Worm (Caenorhabditis elegans): Measurements from ENCODE around the gene E01G4.5.

E01G4.5 gene

DNA sequence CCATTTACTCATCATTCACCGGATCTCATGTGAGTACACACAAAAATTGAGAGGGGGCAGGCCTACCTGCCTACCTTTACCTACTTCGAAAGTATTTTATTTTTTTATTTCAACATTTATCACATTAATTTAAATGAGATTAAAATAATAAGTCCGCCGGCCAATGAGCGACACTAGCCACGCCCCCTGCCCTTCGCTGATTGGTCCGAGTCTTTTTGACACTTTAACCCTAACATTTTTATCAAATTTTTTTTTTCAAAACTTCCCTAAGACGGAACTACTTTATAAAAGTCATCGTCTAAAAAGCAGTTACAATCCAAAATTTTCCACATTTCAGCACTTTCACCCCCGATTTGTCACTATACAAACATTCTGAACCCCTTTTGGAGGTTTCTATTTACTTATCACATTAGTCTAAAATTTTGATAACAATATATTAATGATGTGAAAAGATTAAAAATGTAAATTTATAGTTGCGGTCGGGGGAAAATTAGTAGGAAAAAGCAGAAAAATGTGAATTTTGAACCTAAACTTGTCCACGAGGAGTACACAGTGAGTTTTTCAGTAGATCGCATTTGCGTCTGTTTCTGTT lies 33.9 kb downstream of the E01G4.5 start:
- no peak for TF ChIP-seq unc-62 (GFP tag; optimal IDR thresholded peaks at IDR 0.05)

DNA sequence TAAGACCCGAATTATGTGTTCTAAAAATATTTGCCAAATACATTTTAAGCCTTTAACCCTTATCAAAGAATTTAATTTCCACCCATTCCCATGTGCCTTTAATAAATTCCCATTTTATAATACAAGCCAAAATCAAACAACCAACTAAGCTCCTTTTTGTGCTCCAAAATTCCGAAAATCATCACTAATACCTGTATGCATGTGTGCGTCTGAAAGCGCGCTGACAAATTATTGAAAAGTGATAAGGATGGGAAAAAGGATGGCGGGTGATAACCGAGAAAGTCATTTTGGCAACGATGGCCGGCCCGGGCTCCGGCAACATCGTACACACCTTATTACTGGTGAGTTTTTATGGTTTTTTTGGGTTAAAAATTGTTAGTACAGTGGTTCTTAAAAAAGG lies 35.3 kb downstream of the E01G4.5 start, which contains the start of gene nep-17:
Gene nep-17, plus strand, starts transcription at position 285 of the 400 bp plus-strand sequence.
- no peak for TF ChIP-seq unc-62 (GFP tag; optimal IDR thresholded peaks at IDR 0.05)

DNA sequence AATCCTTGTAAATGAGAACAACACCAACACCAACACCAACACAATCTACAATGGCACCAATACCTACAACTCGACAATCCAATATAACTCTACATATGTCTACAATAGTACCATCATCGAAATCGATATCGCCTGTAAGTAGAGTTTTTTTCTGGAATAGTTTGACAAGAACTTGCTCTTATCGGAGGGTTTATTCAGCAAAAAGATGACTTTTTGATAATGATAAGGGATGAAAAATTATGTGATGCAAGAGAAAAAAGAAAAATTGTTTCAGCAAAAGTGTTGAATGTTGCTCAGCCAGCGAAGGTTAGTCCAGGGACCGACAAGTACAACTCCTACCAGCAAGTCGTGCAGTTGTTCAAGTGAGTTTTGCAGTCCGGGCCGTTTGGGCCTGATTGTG lies 36.4 kb downstream of the E01G4.5 start:
- no peak for TF ChIP-seq unc-62 (GFP tag; optimal IDR thresholded peaks at IDR 0.05)

DNA sequence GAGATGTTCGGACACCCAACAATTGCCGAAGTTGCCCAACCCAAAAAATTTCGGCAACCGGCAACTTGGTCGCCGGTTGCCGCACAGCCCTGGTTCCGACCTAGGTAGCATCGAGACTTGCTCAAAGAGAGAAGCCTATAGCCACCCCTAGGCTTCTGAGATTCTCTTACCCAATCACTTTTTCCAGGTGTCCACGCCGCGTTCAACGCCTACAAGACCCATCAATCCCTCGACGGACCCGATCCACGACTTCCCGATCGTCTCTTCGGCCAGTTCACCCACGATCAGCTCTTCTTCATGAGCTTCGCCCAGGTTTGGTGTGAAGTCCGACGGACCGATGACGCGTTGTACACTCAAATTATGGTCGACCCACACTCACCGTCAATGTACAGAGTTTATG lies 43.6 kb downstream of the E01G4.5 start:
- no peak for TF ChIP-seq unc-62 (GFP tag; optimal IDR thresholded peaks at IDR 0.05)

DNA sequence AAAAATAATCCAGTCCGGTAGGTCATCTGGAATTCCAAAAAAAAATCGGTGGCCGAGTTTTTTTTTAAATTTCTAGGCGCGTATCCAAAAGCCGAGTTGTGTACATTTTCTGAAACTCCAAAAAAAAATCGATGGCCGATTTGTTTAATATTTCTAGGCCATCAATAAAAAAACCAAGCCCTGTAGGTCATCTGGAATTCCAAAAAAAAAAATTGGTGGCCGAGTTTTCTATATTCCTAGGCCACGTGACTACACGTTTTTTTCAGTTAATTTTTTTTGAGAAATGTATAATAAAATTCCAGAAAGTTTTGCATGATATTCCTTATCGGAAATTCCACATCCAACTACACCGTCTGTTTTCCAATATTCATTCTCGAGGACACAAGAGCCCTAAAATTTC lies 45.4 kb downstream of the E01G4.5 start, which contains the start of gene sre-45:
Gene sre-45, plus strand, starts transcription at position 301 of the 400 bp plus-strand sequence.
- TF ChIP-seq unc-62 (GFP tag; optimal IDR thresholded peaks at IDR 0.05): no peak

DNA sequence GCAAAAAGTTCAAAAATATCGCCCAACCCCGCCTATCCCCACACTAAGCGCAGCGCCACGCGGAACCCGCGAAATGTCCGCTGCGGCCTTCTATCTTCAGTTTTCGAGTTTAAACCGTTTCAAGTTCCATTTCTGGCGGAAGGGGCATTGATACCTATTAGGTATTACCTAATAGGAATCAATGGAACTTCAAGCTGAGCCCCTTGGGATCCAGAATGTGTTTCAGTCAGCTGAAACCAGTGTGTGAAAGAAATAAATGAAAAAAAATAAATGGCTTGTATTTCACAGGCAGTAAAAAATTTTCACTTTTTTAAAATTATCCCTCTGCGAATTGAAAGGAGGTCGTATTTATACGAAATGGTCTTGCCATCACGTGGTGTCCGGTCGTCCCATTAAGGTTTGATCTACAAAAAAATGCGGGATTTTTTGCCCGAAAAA lies 49.0 kb downstream of the E01G4.5 start:
- TF ChIP-seq unc-62 (GFP tag; optimal IDR thresholded peaks at IDR 0.05): no peak

DNA sequence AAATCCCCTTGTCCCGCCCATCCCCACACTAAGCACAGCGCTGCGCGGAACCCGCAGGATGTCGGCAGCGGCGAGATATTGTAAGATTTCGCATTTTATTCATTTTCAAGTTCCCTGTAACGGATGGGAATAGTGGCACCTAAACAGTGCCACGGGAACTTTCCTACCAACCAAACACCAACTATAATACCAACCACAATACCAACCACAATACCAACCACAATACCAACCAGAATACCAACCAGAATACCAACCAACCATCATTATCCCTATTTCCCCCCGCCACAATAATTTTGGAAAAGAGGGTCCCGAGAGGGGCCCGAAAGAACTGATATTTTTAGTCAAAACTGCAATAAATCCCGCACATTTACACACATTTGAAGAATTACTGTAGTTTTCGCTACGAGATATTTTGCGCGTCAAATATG lies 49.8 kb downstream of the E01G4.5 start:
- TF ChIP-seq unc-62 (GFP tag; optimal IDR thresholded peaks at IDR 0.05): no peak
